Fruit fly (Drosophila melanogaster) whole organism, pupa: ENCODE measurements around the gene CG31055.

Source experiments
- CG10348 ChIP-seq: fragments of 200-800 bp; sonication (Bioruptor generic); IDR thresholded peaks from 2 replicates; pipeline ENCODE4 v1.3.6; 2022; ENCODE audit warnings: missing biosample characterization, missing genetic modification characterization
- CG12605 ChIP-seq: fragments of 200-800 bp; sonication (Bioruptor generic); IDR thresholded peaks from 2 replicates; pipeline ENCODE4 v1.3.6; 2022; ENCODE audit warnings: missing biosample characterization, missing genetic modification characterization
- CG13204 ChIP-seq: fragments of 200-800 bp; sonication (Bioruptor generic); optimal IDR thresholded peaks from 2 replicates; lab custom pipeline; 2018; ENCODE audit warnings: missing biosample characterization, mild to moderate bottlenecking, missing genetic modification characterization, moderate library complexity
- CG14655 ChIP-seq: fragments of 200-800 bp; sonication (Bioruptor generic); optimal IDR thresholded peaks from 3 replicates; lab custom pipeline; 2017; ENCODE audit warnings: mild to moderate bottlenecking, missing biosample characterization, missing genetic modification reagents, missing genetic modification characterization
- CG15710 ChIP-seq: fragments of 200-800 bp; sonication (Bioruptor generic); optimal IDR thresholded peaks from 2 replicates; lab custom pipeline; 2018; ENCODE audit warnings: missing biosample characterization, mild to moderate bottlenecking, missing genetic modification characterization, moderate library complexity
- CG17806 ChIP-seq: fragments of 200-800 bp; sonication (Bioruptor generic); optimal IDR thresholded peaks from 2 replicates; lab custom pipeline; 2018; ENCODE audit warnings: missing biosample characterization, mild to moderate bottlenecking, missing genetic modification characterization, moderate library complexity
- CG32121 ChIP-seq: fragments of 200-800 bp; sonication (Bioruptor generic); IDR thresholded peaks from 2 replicates; pipeline ENCODE4 v1.3.6; 2022; ENCODE audit warnings: missing biosample characterization, missing genetic modification characterization
- CG34367 ChIP-seq: fragments of 200-800 bp; sonication (Bioruptor generic); optimal IDR thresholded peaks from 2 replicates; lab custom pipeline; 2018; ENCODE audit warnings: missing biosample characterization, mild to moderate bottlenecking, missing genetic modification characterization
- CG4496 ChIP-seq: fragments of 200-800 bp; sonication (Bioruptor generic); IDR thresholded peaks from 3 replicates; pipeline ENCODE4 v1.3.6; 2022; ENCODE audit warnings: missing biosample characterization, missing genetic modification characterization
- CG8159 ChIP-seq: fragments of 200-800 bp; sonication (Bioruptor generic); optimal IDR thresholded peaks from 3 replicates; lab custom pipeline; 2018; ENCODE audit warnings: missing biosample characterization, mild to moderate bottlenecking, missing genetic modification characterization, moderate library complexity
- CG8301 ChIP-seq: fragments of 200-800 bp; sonication (Bioruptor generic); optimal IDR thresholded peaks from 2 replicates; lab custom pipeline; 2018; ENCODE audit warnings: missing biosample characterization, mild to moderate bottlenecking, missing genetic modification characterization
- CG9948 ChIP-seq: fragments of 200-800 bp; sonication (Bioruptor generic); optimal IDR thresholded peaks from 2 replicates; lab custom pipeline; 2018; ENCODE audit warnings: missing biosample characterization, mild to moderate bottlenecking, missing genetic modification characterization, moderate library complexity
- D1 ChIP-seq: fragments of 200-800 bp; sonication (Bioruptor generic); optimal IDR thresholded peaks from 2 replicates; lab custom pipeline; 2018; ENCODE audit warnings: missing biosample characterization, mild to moderate bottlenecking, missing genetic modification characterization, moderate library complexity
- EcR ChIP-seq: fragments of 200-800 bp; sonication (Bioruptor generic); optimal IDR thresholded peaks from 3 replicates; lab custom pipeline; 2019; ENCODE audit warnings: missing biosample characterization, missing genetic modification characterization, mild to moderate bottlenecking, moderate library complexity, missing genetic modification reagents
- Ets98B ChIP-seq: fragments of 200-800 bp; sonication (Bioruptor generic); IDR thresholded peaks from 2 replicates; pipeline ENCODE4 v1.3.6; 2022; ENCODE audit warnings: missing biosample characterization, missing genetic modification characterization
- Pif1A ChIP-seq: fragments of 200-800 bp; sonication (Bioruptor generic); optimal IDR thresholded peaks from 3 replicates; lab custom pipeline; 2016; ENCODE audit warnings: missing biosample characterization, missing genetic modification characterization
- Pif1B ChIP-seq: fragments of 200-800 bp; sonication (Bioruptor generic); optimal IDR thresholded peaks from 3 replicates; lab custom pipeline; 2016; ENCODE audit warnings: missing biosample characterization, missing genetic modification characterization
- Snoo ChIP-seq: fragments of 200-800 bp; sonication (Bioruptor generic); optimal IDR thresholded peaks from 3 replicates; lab custom pipeline; 2017; ENCODE audit warnings: missing biosample characterization, mild to moderate bottlenecking, missing genetic modification characterization, inconsistent platforms
- fd96Ca ChIP-seq: fragments of 200-800 bp; sonication (Bioruptor generic); IDR thresholded peaks from 3 replicates; pipeline ENCODE4 v1.3.6; 2022; ENCODE audit warnings: missing biosample characterization, missing genetic modification characterization
- gl ChIP-seq: fragments of 200-800 bp; sonication (Bioruptor generic); optimal IDR thresholded peaks from 2 replicates; lab custom pipeline; 2018; ENCODE audit warnings: missing biosample characterization, mild to moderate bottlenecking, missing genetic modification characterization
- rn ChIP-seq: fragments of 200-800 bp; sonication (Bioruptor generic); IDR thresholded peaks from 2 replicates; pipeline ENCODE4 v1.3.6; 2022; ENCODE audit warnings: missing biosample characterization, missing genetic modification characterization

CG31055 gene

DNA sequence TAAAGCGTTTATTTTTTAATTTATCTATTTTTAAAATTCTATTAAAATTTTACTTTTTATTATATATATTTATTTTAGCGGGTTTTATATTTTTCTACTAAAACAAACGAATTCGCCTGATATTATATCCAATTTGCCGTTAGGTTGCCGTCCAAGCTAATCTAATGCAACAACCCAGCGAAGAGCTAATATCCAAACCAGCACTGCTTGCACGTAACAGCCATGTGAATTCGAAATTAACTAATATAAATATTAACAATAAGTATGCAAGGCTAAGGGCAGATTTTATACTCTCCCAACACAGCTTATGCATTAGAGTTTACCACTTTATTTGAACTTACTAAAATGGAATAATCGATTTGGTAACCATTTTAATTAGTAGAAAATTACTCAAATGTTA is 36.2 kb downstream of the CG31055 start:
- no peak for TF ChIP-seq CG10348
- no peak for TF ChIP-seq Pif1B
- no peak for TF ChIP-seq CG8301 (tag; lab: Kevin White, UChicago)
- TF ChIP-seq CG8159, result no peak
- TF ChIP-seq CG32121 (GFP tag; lab: Robert Waterston, UW), result no peak
- TF ChIP-seq rn, result no peak
- TF ChIP-seq, all 21 proteins: peak for 0

- TF ChIP-seq CG4496 (GFP tag; lab: Robert Waterston, UW) (no peak), fd96Ca (no peak)
- TF ChIP-seq, all 21 proteins: peak for 0
Observed at dm6 chr3R:27647817-27648216, 40.1 kb downstream of the CG31055 start.

dm6 chr3R:27643080-27643479 is 44.9 kb downstream of the CG31055 start:
- TF ChIP-seq CG8159 (no peak), CG8301 (tag; lab: Kevin White, UChicago) (no peak), rn (no peak), fd96Ca (no peak), CG9948 (tag; lab: Kevin White, UChicago) (no peak), Pif1A (GFP tag; lab: Kevin White, UChicago) (no peak), CG34367 (tag; lab: Kevin White, UChicago) (no peak), Snoo (no peak), CG32121 (GFP tag; lab: Robert Waterston, UW) (no peak), CG17806 (no peak), CG12605 (no peak), gl (tag; lab: Kevin White, UChicago) (no peak), CG15710 (no peak), Ets98B (GFP tag; lab: Robert Waterston, UW) (no peak), CG13204 (GFP tag; lab: Kevin White, UChicago) (no peak), CG4496 (GFP tag; lab: Robert Waterston, UW) (no peak), CG14655 (no peak), EcR (no peak)

dm6 chr3R:27637264-27637860 is 50.6 kb downstream of the CG31055 start:
- TF ChIP-seq Snoo (no peak), CG15710 (peak; percentile 0), CG8159 (peak; percentile 22), D1 (tag; lab: Kevin White, UChicago) (no peak)

DNA sequence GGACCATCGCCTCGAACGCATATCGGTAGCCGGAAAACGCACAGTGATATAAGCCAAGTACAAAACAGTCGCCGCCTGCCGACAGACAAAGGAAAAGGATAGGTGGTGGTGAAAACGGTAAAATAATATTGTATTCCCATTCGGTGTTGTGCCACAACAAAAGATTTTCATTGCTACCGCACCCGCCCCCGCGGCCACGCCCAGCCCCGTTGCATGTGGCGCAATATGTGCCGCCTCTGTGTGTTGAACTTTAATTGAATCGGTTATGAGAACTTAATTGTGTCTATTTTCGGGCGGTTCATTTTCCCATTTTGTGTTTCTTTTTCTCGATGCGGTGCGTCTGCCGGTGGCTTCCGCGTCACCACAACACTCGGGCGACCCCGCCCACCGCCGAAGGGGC is 51.2 kb downstream of the CG31055 start:
- TF ChIP-seq CG14655, result no peak
- no peak for TF ChIP-seq rn
- no peak for TF ChIP-seq CG8159
- no peak for TF ChIP-seq CG13204 (GFP tag; lab: Kevin White, UChicago)
- TF ChIP-seq CG32121 (GFP tag; lab: Robert Waterston, UW), result no peak
- TF ChIP-seq CG17806, result no peak
- no peak for TF ChIP-seq Pif1B
- no peak for TF ChIP-seq EcR
- TF ChIP-seq Snoo, result no peak
- TF ChIP-seq CG15710, result no peak
- no peak for TF ChIP-seq fd96Ca
- TF ChIP-seq Ets98B (GFP tag; lab: Robert Waterston, UW), result no peak
- TF ChIP-seq Pif1A (GFP tag; lab: Kevin White, UChicago), result no peak
- TF ChIP-seq gl (tag; lab: Kevin White, UChicago), result no peak
- no peak for TF ChIP-seq CG4496 (GFP tag; lab: Robert Waterston, UW)

DNA sequence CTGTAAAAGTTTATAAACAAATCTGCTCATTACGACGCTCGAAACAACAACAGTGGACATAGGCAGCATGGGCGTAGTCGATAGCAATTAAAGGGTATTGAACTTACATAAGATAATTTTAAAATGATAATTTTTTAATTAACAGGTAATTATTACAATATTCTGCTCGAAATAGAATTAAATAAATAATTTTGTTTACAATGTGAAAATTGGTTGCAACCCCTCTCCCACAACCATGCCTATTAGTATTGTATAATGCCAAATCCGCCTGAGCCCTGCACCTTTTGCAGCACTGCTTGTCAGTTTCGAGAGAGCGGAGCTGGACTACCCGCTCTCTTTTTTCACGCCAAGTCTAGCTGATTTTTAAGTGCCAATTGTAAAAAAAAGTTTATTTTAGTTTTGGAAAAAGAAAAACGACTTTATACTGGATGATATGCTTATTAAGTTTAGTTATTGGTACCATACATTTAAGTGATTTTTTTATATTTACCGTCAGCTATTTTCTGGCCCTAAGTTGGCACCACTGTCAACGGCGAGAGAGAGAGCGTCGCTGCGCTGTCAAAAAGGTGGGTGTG is 51.8 kb downstream of the CG31055 start, which contains the start of the genes CG5611 and Mtl:
TSS of gene CG5611 (minus strand) at position 51 of the 575 bp plus-strand sequence.
TSS of gene Mtl (plus strand) at position 403 of the 575 bp plus-strand sequence.
- TF ChIP-seq CG13204 (GFP tag; lab: Kevin White, UChicago), result peak; percentile 97
- TF ChIP-seq Snoo, result peak; percentile 99
- TF ChIP-seq CG8159, result peak; percentile 100
- TF ChIP-seq D1 (tag; lab: Kevin White, UChicago), result peak; percentile 99
- peak; percentile 100 for TF ChIP-seq CG14655
- peak; percentile 98 for TF ChIP-seq gl (tag; lab: Kevin White, UChicago)
- peak; percentile 100 for TF ChIP-seq CG17806
- peak; percentile 100 for TF ChIP-seq CG32121 (GFP tag; lab: Robert Waterston, UW)
- TF ChIP-seq Ets98B (GFP tag; lab: Robert Waterston, UW), result peak; percentile 100
- no peak for TF ChIP-seq EcR
- peak; percentile 99 for TF ChIP-seq Pif1A (GFP tag; lab: Kevin White, UChicago)
- peak; percentile 100 for TF ChIP-seq CG8301 (tag; lab: Kevin White, UChicago)
- TF ChIP-seq CG10348, result peak; percentile 99
- TF ChIP-seq CG12605, result peak; percentile 100
- peak; percentile 100 for TF ChIP-seq rn
- peak; percentile 100 for TF ChIP-seq CG9948 (tag; lab: Kevin White, UChicago)
- TF ChIP-seq Pif1B, result peak; percentile 99
- TF ChIP-seq CG34367 (tag; lab: Kevin White, UChicago), result peak; percentile 99
- TF ChIP-seq CG15710, result peak; percentile 100
- peak; percentile 99 for TF ChIP-seq fd96Ca
- TF ChIP-seq CG4496 (GFP tag; lab: Robert Waterston, UW), result peak; percentile 100
